Worm (Caenorhabditis elegans): ENCODE results near the gene fbxa-114.

DNA sequence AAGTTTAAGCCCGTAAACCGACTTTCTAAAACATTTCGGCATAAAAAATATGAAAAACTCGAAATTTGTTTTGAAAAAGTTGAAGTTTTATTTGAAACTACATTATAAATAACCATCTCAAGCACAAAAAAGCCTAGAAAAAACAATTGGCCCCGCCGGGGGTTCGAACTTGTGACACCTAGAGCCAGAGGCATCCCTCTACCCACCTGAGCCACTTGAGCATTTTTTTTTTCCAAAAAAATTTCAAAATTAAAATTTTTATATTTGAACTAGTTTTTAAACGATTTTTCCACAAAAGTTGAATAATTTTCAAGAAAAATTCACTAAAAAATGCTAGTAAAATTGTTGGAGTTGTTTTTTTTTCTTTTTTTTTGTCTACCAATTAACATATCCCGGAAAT lies 22.3 kb downstream of the fbxa-114 start:
- TF ChIP-seq ama-1 (optimal IDR thresholded peaks at IDR 0.05), result no peak
- no peak for TF ChIP-seq hmbx-1 (tag; optimal IDR thresholded peaks at IDR 0.05)
- TF ChIP-seq tra-4 (tag; optimal IDR thresholded peaks at IDR 0.05), result no peak
- no peak for TF ChIP-seq sea-1 (GFP tag; conservative IDR thresholded peaks at IDR 0.05)
- no peak for TF ChIP-seq hmg-4 (GFP tag; optimal IDR thresholded peaks at IDR 0.05)
- TF ChIP-seq hnd-1 (tag; optimal IDR thresholded peaks at IDR 0.05), result no peak
- no peak for TF ChIP-seq scrt-1 (GFP tag; IDR thresholded peaks at IDR 0.05)
- no peak for TF ChIP-seq flt-1 (GFP tag; IDR thresholded peaks at IDR 0.05)
